Worm (Caenorhabditis elegans) whole organism, young adult: Measurements from ENCODE around the gene str-220.

Experiments used
- C17E4.6 ChIP-seq: fragments of 200-800 bp; sonication (Bioruptor generic); IDR thresholded peaks from 2 replicates; pipeline ENCODE4 v1.3.6; 2022; ENCODE audit warnings: missing genetic modification reagents, missing genetic modification characterization, missing compliant biosample characterization
- chd-7 ChIP-seq: sonication (generic microtip); optimal IDR thresholded peaks from 2 replicates; lab custom pipeline; 2016; ENCODE audit warnings: mild to moderate bottlenecking, missing genetic modification characterization, moderate library complexity, missing compliant biosample characterization

DNA sequence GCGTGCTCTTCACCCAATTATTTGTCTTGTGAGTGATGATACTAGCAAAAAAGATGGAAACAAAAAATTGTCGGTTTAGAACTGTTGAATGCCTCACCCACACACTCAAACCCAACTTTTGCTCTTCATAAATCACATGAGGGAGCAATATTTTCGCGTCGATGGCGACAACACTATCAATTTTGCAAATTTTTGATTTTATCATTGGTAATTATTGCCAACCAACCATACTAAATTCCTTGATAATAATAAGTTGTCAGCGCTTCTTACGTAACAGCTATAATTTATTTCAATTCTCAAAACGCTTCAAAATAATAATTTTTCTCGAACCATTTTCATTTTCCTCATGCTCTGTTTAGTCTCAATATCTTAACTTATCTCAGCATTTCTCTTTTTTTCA, 41.6 kb upstream of the str-220 start:
- TF ChIP-seq C17E4.6 (GFP tag; lab: Robert Waterston, UW) (no peak), chd-7 (tag; lab: Kevin White, UChicago) (no peak)
